Fruit fly (Drosophila melanogaster): ENCODE measurements around the gene Sfp33A4.
A peak's percentile ranks its signal among the peaks of the same experiment; 100 is the strongest.

DNA sequence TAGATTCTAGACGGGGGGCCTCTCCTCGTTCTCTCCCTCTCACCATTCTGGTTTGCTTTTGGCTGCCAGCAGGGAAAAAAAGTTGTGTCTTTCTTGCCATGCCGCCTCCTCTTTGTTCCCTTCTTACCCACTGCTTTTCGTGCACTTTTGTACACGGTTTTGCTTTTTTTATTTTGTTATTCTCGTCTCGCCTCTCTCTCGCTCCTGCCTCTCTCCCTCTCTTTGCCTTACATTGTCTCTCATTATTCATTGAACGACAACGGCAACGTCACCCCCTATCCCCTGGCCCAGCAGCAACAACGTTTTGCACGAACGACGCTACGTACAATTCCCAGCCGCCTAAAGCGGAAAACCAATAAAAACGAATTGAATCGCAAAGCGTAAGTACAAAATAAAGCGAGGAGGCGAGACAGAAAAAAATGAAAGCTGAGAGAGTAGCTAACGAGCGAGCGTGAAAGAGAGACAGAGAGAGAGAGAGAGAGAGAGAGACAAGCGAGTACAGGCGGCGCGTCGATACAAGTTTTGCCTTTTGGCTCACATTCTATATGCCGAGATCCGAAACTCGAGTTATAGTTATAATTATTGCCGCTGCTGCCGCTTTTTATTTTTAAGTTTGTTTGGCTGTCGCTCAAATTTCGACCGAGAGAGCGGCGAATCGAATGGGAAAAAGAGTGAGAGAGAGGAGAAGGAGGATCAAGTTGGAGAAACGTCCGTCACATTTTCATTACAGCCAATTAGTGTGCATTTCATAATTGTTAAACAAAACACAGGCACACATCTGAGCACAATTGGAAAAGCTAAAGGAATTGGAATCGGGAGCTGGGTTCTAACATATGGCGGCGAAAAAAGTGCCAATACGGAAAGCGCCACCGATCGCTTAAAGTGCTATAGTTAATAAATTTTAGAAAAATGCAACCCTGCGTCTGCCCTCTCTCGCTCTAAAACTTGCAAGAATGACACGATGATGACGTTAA lies 30.1 kb upstream of the Sfp33A4 start:
- TF ChIP-seq CG9948 (tag; optimal IDR thresholded peaks at IDR 0.05) (peak; percentile 63), EcR (GFP tag; optimal IDR thresholded peaks at IDR 0.05) (peak; percentile 82), Ets98B (GFP tag; IDR thresholded peaks at IDR 0.05) (peak; percentile 83), CG8159 (tag; optimal IDR thresholded peaks at IDR 0.05) (peak; percentile 72), CG4496 (GFP tag; IDR thresholded peaks at IDR 0.05) (peak; percentile 92), gl (tag; optimal IDR thresholded peaks at IDR 0.05) (peak; percentile 91), Pif1B (GFP tag; optimal IDR thresholded peaks at IDR 0.05) (peak; percentile 80), fd96Ca (GFP tag; IDR thresholded peaks at IDR 0.05) (peak; percentile 83), CG34367 (tag; optimal IDR thresholded peaks at IDR 0.05) (peak; percentile 78)
